Worm (Caenorhabditis elegans) whole organism, L2 larva: ENCODE data around the gene C26G2.2.

Experiments used
- aly-2 ChIP-seq: fragments of 150-350 bp; optimal IDR thresholded peaks from 2 replicates; lab custom pipeline; 2014; ENCODE audit warnings: missing biosample characterization, missing genetic modification characterization
- blmp-1 ChIP-seq: sonication (generic microtip); optimal IDR thresholded peaks from 2 replicates; lab custom pipeline; 2017; ENCODE audit warnings: missing genetic modification characterization, mild to moderate bottlenecking, missing compliant biosample characterization, antibody characterized with exemption, moderate library complexity; ENCODE audit not compliant: insufficient read depth
- lin-13 ChIP-seq: fragments of 150-350 bp; optimal IDR thresholded peaks from 2 replicates; lab custom pipeline; 2014; ENCODE audit warnings: missing biosample characterization, missing genetic modification reagents, missing genetic modification characterization
- mbf-1 ChIP-seq: sonication (generic microtip); optimal IDR thresholded peaks from 2 replicates; lab custom pipeline; 2017; ENCODE audit warnings: missing biosample characterization, missing genetic modification characterization
- nhr-11 ChIP-seq: fragments of 150-350 bp; optimal IDR thresholded peaks from 2 replicates; lab custom pipeline; 2014; ENCODE audit warnings: missing biosample characterization, missing genetic modification characterization
- nhr-237 ChIP-seq: fragments of 150-350 bp; optimal IDR thresholded peaks from 2 replicates; lab custom pipeline; 2014; ENCODE audit warnings: missing biosample characterization, missing genetic modification characterization
- skn-1 ChIP-seq: sonication (generic microtip); optimal IDR thresholded peaks from 2 replicates; lab custom pipeline; 2017; ENCODE audit warnings: missing biosample characterization, missing genetic modification characterization
- zag-1 ChIP-seq: fragments of 150-350 bp; optimal IDR thresholded peaks from 2 replicates; lab custom pipeline; 2014; ENCODE audit warnings: missing biosample characterization, missing genetic modification characterization
- ztf-1 ChIP-seq: fragments of 200-800 bp; sonication (Bioruptor generic); conservative IDR thresholded peaks from 2 replicates; pipeline ENCODE4 v1.3.6; 2022; ENCODE audit warnings: missing genetic modification characterization, missing compliant biosample characterization
- ztf-11 ChIP-seq: sonication (generic microtip); optimal IDR thresholded peaks from 2 replicates; lab custom pipeline; 2017; ENCODE audit warnings: missing biosample characterization, missing genetic modification characterization
- ztf-4 ChIP-seq: fragments of 150-350 bp; optimal IDR thresholded peaks from 2 replicates; lab custom pipeline; 2014; ENCODE audit warnings: missing biosample characterization, missing genetic modification characterization

DNA sequence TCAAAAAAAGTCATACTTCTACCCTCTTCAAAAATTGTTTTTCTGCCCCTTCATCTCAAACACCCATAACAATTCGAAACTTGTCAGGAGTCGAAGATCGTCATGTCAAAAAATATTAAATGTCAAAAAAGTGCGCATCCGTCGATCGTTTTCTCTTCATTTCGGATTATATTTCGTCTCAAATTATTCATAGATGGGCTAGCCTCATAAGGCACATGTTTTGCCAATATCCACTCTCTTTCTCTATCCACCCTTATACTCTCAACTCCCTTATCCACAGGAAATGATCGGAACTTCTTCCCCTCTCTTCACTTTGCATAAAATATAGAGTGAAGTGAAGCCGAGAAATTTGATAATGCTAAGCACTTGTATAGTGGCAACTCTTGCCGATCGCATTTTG lies 30.4 kb upstream of the C26G2.2 start:
- no peak for TF ChIP-seq lin-13
- no peak for TF ChIP-seq mbf-1 (tag; lab: Kevin White, UChicago)
- no peak for TF ChIP-seq skn-1 (tag; lab: Kevin White, UChicago)
- TF ChIP-seq blmp-1, result no peak
- no peak for TF ChIP-seq ztf-11 (tag; lab: Kevin White, UChicago)
- TF ChIP-seq zag-1, result no peak
- TF ChIP-seq aly-2 (tag; lab: Kevin White, UChicago), result no peak
- TF ChIP-seq ztf-4 (tag; lab: Kevin White, UChicago), result no peak
- no peak for TF ChIP-seq ztf-1 (GFP tag; lab: Robert Waterston, UW)
- TF ChIP-seq nhr-11 (tag; lab: Kevin White, UChicago), result no peak
- TF ChIP-seq nhr-237 (tag; lab: Kevin White, UChicago), result no peak
